Fruit fly (Drosophila melanogaster) Kc167 (cell line): Measurements from ENCODE around the gene CG1647.

Experiments used
- psq ChIP-seq: fragments of >200 bp; optimal IDR thresholded peaks from 2 replicates; lab custom pipeline; 2017; ENCODE audit warnings: missing external identifiers
- ttk ChIP-seq: sonication (Bioruptor generic); optimal IDR thresholded peaks from 2 replicates; lab custom pipeline; 2017; ENCODE audit warnings: missing external identifiers

DNA sequence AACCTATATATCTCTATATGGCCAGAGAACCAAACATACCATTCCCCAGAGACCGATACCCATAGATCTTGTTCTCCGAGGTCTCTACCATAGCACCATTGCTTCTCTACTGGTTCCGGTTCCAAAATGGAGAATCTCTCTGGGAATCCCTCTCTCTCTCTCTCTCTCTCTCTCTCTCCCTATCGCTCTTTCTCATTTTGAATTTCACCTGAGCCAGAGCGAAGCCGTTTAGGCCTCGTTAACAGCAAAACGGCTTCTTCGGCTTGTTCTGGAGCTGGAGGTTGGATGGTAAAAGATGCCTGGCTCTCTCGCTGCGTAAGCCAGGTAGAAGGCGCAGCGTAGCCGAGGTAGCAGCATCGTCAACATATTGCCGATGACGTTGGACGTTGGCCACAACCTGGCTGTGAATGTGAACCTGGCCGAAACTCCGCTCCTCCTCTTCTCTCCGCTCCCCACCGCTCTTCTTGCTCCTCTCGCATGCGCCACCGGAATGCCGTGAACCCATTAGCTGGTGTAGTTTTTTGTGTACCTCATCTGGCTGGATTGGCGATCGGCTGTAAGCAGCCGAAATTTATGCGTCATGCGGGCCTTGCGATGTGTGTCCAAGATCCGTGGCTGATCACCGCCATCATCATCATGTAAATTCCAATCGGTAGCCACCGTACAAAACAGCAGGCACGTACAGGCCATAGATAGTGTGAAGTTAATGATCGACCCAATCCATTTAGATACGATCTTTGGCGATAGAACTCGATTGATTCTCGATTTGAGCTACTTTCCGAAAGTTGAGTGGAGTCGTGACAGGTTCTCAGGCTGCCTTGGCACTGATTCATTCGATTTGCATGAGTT lies 41.5 kb downstream of the CG1647 start:
- TF ChIP-seq psq (no peak), ttk (lab: Kevin White, UChicago) (no peak)
